Worm (Caenorhabditis elegans) whole organism, midembryonic: ENCODE measurements around the gene H03A11.2.

Experiments used
- T22C8.4 ChIP-seq: fragments of 200-800 bp; sonication (Bioruptor generic); IDR thresholded peaks from 2 replicates; pipeline ENCODE4 v1.3.6; 2022; ENCODE audit warnings: missing genetic modification characterization, missing compliant biosample characterization
- cog-1 ChIP-seq: sonication (generic microtip); optimal IDR thresholded peaks from 2 replicates; lab custom pipeline; 2016; ENCODE audit warnings: missing genetic modification characterization, missing compliant biosample characterization
- flt-1 ChIP-seq: fragments of 200-800 bp; sonication (Bioruptor generic); IDR thresholded peaks from 2 replicates; pipeline ENCODE4 v1.3.6; 2022; ENCODE audit warnings: missing genetic modification characterization, missing compliant biosample characterization
- klf-2 ChIP-seq: fragments of 200-800 bp; sonication (Bioruptor generic); conservative IDR thresholded peaks from 2 replicates; pipeline ENCODE4 v1.3.6; 2022; ENCODE audit warnings: missing genetic modification reagents, missing genetic modification characterization, missing compliant biosample characterization
- med-1 ChIP-seq: sonication (generic microtip); optimal IDR thresholded peaks from 2 replicates; lab custom pipeline; 2017; ENCODE audit warnings: missing genetic modification characterization, mild to moderate bottlenecking, missing compliant biosample characterization, antibody characterized with exemption, missing genetic modification reagents; ENCODE audit not compliant: insufficient read depth
- ref-1 ChIP-seq: fragments of 200-800 bp; sonication (Bioruptor generic); conservative IDR thresholded peaks from 2 replicates; pipeline ENCODE4 v1.3.6; 2022; ENCODE audit warnings: missing genetic modification reagents, missing genetic modification characterization, missing compliant biosample characterization
- tab-1 ChIP-seq: fragments of 200-800 bp; sonication (Bioruptor generic); IDR thresholded peaks from 2 replicates; pipeline ENCODE4 v1.3.6; 2022; ENCODE audit warnings: missing genetic modification characterization, missing compliant biosample characterization
- ztf-23 ChIP-seq: fragments of 200-800 bp; sonication (Bioruptor generic); IDR thresholded peaks from 2 replicates; pipeline ENCODE4 v1.3.6; 2022; ENCODE audit warnings: missing genetic modification reagents, missing genetic modification characterization, missing compliant biosample characterization
- ztf-29 ChIP-seq: fragments of 200-800 bp; sonication (Bioruptor generic); IDR thresholded peaks from 2 replicates; pipeline ENCODE4 v1.3.6; 2022; ENCODE audit warnings: missing genetic modification reagents, missing genetic modification characterization, missing compliant biosample characterization

Gene H03A11.2

DNA sequence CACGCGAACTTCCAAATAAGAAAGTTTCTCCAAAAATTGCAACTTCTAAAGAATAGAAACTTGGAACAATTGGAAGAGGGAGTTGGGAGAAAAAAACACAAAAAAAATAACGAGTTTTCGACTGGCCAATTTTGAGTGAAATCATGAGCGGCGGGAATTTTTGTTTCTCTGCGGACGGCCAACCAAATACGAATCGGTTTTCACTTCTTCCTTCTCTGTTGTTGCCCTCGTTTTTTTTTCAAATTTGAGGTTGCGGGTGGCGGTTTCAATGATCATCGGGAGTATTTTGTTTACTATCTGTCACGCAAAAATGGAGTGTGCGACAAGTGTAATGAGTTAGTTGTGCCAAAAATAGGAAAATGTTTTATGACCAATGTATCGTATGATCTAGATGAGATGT is 3.2 kb upstream of the H03A11.2 start:
- TF ChIP-seq tab-1 (GFP tag; lab: Robert Waterston, UW), result no peak
- TF ChIP-seq klf-2 (GFP tag; lab: Robert Waterston, UW), result no peak
- TF ChIP-seq med-1 (GFP tag; lab: Kevin White, UChicago), result no peak
- TF ChIP-seq cog-1 (tag; lab: Kevin White, UChicago), result no peak
- TF ChIP-seq T22C8.4, result no peak
- TF ChIP-seq ztf-29 (GFP tag; lab: Robert Waterston, UW), result no peak
- TF ChIP-seq flt-1, result no peak
- no peak for TF ChIP-seq ztf-23 (GFP tag; lab: Robert Waterston, UW)
- no peak for TF ChIP-seq ref-1 (GFP tag; lab: Robert Waterston, UW)

DNA sequence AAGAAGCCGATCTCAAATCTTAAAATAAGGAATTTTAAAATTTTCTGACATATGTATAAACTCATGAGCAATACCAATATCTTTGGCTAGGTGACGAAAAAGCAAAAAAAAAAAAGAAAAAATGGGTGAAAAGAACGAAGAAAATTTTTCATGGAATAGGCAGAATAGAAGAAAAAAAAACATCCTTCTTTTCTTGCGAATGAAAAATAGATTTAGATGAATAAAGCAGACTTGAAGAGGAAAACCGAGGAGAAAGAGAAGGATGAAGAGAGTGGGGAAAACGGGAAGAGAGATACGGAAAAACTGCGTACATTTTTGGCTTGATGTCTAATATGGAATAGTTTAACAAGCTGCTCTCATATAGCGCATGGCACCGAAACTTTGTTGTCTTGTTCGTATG is 1.4 kb upstream of the H03A11.2 start:
- TF ChIP-seq T22C8.4 (no peak), ztf-23 (GFP tag; lab: Robert Waterston, UW) (no peak), ztf-29 (GFP tag; lab: Robert Waterston, UW) (no peak), med-1 (GFP tag; lab: Kevin White, UChicago) (no peak), flt-1 (no peak), cog-1 (tag; lab: Kevin White, UChicago) (no peak), tab-1 (GFP tag; lab: Robert Waterston, UW) (no peak), klf-2 (GFP tag; lab: Robert Waterston, UW) (no peak), ref-1 (GFP tag; lab: Robert Waterston, UW) (no peak)

DNA sequence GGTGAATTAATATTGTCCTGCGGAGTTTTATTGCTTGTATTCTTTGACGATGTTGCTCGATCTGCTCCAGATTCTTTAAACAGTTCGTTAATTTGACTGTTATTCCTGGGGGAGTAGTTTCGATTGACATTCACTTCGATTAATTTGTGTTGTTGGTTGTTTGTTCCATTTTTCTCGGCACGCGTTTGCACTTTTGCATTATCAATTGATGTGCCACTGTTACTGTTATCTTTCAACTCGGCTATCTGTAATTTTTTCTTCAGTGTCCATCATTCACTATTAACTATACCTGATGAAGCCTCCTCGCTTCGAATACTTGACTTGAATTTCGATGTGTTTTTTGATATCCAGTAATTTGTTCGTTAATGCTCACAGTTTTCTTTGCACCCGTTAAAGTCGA is 1.3 kb downstream of the H03A11.2 start:
- TF ChIP-seq ztf-29 (GFP tag; lab: Robert Waterston, UW) (no peak), ref-1 (GFP tag; lab: Robert Waterston, UW) (no peak), klf-2 (GFP tag; lab: Robert Waterston, UW) (no peak)

DNA sequence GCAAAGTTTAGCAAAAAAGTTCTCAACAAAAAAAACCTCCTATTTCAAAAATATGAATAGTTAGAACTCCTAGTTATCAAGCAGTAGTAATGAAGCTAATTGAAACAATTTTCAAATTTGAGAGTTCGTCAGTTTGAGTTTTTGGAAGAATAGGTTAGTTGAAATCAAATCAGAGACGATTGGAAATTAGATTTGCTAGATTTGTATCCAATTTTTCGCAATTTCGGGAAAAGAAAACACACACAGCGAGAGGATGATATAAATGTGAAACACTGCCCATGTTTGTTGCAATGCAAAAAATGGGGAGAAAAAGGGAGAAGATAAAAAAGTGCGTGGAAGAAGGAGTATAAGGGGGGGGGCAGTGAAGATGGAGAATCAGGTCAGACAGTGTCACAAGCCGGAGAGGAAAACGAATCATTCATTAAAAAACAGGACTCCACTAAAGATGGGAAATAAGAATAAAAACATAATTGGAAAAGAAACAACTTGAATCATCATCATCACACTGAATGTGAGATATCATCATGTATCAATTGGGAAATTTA is 5.2 kb downstream of the H03A11.2 start:
- TF ChIP-seq cog-1 (tag; lab: Kevin White, UChicago) (no peak), klf-2 (GFP tag; lab: Robert Waterston, UW) (no peak)

DNA sequence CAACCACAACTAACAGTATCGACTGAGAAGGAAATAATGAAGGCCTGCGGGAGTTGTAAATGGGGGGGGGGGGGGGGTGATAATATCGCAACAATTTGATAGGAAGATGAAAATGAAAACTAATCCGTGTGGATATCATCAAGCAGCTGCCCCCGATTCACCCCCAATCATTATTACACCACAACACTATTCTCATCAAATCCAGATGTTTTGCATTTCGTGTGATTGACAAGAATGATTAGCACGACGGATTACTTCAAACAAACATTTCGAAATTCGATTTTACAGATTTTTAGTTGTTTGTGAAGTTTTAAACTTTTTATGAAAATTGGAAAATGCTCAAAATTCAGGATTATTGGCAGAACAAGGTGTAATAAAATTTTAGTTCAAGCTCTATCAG is 6.3 kb downstream of the H03A11.2 start:
- TF ChIP-seq flt-1 (no peak), ztf-29 (GFP tag; lab: Robert Waterston, UW) (no peak), klf-2 (GFP tag; lab: Robert Waterston, UW) (no peak), cog-1 (tag; lab: Kevin White, UChicago) (no peak), ztf-23 (GFP tag; lab: Robert Waterston, UW) (no peak), med-1 (GFP tag; lab: Kevin White, UChicago) (no peak), ref-1 (GFP tag; lab: Robert Waterston, UW) (no peak), T22C8.4 (no peak), tab-1 (GFP tag; lab: Robert Waterston, UW) (no peak)

DNA sequence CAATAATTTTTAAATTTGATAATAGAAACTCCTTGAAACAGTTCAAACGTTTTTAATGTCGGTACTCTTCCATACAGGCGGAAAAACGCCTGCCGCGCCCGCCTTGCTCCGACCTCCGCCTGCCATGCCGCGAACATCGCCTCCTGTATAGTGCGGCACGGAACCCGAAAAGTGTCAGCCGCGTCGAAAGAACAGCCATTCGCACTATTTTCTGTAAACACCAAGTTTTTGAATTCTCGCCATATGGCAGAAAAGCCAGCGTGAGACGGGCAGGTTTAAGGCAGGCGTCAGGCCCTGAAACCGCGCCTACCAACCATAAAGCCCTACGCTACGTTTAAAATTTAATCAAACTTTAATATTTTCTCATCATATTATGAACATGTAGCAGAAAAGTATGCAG is 7.7 kb downstream of the H03A11.2 start:
- TF ChIP-seq flt-1 (no peak), ztf-29 (GFP tag; lab: Robert Waterston, UW) (no peak), ref-1 (GFP tag; lab: Robert Waterston, UW) (no peak), med-1 (GFP tag; lab: Kevin White, UChicago) (no peak), cog-1 (tag; lab: Kevin White, UChicago) (no peak), ztf-23 (GFP tag; lab: Robert Waterston, UW) (no peak), T22C8.4 (no peak), tab-1 (GFP tag; lab: Robert Waterston, UW) (no peak), klf-2 (GFP tag; lab: Robert Waterston, UW) (no peak)

DNA sequence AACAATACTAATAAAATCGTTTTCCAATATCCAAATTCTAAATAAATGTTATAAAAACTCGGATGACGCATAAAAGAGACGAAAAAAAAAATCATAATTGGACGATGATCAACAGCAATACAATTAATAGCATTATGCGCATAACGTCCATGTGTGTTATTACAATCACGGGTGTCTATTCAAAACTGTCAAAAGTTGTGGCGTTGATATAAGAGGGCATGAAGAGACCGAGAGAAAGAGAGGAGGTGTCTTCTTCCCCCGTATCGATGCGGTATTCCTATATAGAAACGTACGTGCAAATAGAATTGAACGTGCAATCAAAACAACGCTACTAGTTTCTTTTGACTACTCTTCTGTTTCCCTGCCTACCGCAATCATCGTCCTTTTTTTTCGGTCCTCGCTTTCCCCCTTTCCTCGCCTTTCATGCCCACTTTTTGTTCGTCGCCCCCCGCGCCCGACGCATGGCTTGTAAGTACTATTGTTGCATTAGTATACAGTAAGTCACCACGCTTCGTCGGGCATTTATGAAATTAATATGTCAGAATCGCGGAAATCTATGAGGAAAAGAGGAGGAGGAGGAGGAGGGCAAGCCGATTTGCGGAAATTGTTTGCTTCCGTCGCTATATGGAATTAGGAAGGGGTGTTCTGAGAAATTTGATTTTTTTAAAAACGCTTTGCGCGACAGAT is 8.4 kb downstream of the H03A11.2 start:
- TF ChIP-seq ref-1 (GFP tag; lab: Robert Waterston, UW) (no peak), tab-1 (GFP tag; lab: Robert Waterston, UW) (no peak), ztf-23 (GFP tag; lab: Robert Waterston, UW) (no peak), klf-2 (GFP tag; lab: Robert Waterston, UW) (no peak), ztf-29 (GFP tag; lab: Robert Waterston, UW) (no peak), T22C8.4 (no peak), cog-1 (tag; lab: Kevin White, UChicago) (no peak), med-1 (GFP tag; lab: Kevin White, UChicago) (no peak), flt-1 (no peak)

DNA sequence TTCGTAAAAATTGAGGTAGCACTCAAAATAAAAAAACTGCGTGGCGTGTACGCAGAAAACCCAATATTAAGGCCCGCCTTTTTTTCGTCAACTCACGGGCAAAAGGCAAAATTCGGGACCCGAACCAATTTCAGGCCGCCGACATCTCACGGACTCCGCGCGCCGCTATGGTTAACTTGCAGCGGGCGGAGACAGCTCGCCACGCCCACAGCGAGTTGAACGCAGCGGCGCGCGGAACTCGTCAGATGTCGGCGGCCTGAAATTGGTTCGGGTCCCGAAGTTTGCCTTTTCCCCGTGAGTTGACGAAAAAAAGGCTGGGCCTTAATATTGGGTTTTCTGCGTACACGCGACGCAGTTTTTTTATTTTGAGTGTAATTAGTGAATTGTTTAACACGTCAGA is 9.3 kb downstream of the H03A11.2 start:
- no peak for TF ChIP-seq cog-1 (tag; lab: Kevin White, UChicago)
- no peak for TF ChIP-seq ztf-29 (GFP tag; lab: Robert Waterston, UW)
- TF ChIP-seq med-1 (GFP tag; lab: Kevin White, UChicago), result no peak
- TF ChIP-seq tab-1 (GFP tag; lab: Robert Waterston, UW), result no peak
- TF ChIP-seq klf-2 (GFP tag; lab: Robert Waterston, UW), result no peak
- TF ChIP-seq T22C8.4, result no peak
- no peak for TF ChIP-seq ztf-23 (GFP tag; lab: Robert Waterston, UW)
- no peak for TF ChIP-seq flt-1
- no peak for TF ChIP-seq ref-1 (GFP tag; lab: Robert Waterston, UW)

DNA sequence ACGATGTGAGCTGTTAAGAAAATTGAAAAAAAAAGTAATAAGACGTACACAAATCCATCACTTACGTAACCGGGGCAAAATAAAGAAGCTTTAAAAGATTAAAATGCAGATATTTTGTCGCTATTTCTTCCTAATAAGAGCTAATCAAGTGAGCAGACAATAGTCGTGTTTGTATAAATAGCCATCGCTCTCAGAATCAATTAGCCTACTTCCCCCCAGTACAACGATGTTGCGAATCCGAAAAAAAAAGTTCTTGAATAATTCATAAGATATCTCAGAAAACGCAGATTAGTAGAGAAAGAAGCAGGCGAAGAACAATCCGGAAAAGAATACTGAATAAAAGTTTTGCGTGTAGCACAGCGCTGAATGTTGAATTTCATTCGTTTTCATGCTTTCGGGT is 15.2 kb downstream of the H03A11.2 start:
- TF ChIP-seq ztf-29 (GFP tag; lab: Robert Waterston, UW) (no peak), flt-1 (no peak), ztf-23 (GFP tag; lab: Robert Waterston, UW) (no peak), cog-1 (tag; lab: Kevin White, UChicago) (no peak), med-1 (GFP tag; lab: Kevin White, UChicago) (no peak), klf-2 (GFP tag; lab: Robert Waterston, UW) (no peak), T22C8.4 (no peak), ref-1 (GFP tag; lab: Robert Waterston, UW) (no peak), tab-1 (GFP tag; lab: Robert Waterston, UW) (no peak)
